Worm (Caenorhabditis elegans): ENCODE results near the gene clec-212.

DNA sequence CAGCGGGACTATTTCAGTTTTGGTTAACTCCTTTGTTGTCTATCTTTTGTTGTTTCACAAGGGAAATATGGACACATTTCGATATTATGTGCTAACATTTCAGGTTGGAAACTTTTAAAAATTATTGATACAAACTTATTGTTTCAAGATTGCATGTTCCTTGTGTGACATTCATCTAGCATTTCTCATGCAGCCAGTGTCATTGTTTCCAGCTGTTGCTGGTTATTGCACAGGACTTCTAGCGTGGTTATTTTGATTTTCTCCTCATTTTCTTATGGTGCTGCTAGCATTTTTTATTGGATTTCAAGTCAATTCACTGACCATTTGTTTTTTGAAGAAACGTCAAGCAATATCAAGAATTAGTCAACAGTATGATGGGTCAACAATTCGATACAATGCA is 14.3 kb downstream of the clec-212 start:
- no peak for TF ChIP-seq hnd-1 (tag; optimal IDR thresholded peaks at IDR 0.05)
- TF ChIP-seq tbx-11 (GFP tag; IDR thresholded peaks at IDR 0.05), result no peak
- no peak for TF ChIP-seq ama-1 (optimal IDR thresholded peaks at IDR 0.05)
- no peak for TF ChIP-seq F13C5.2 (tag; optimal IDR thresholded peaks at IDR 0.05)

All from whole organism, early embryonic.